Worm (Caenorhabditis elegans) whole organism, young adult: ENCODE data around the gene gst-6.

Experiments used
- ama-1 ChIP-seq, 3 experiments: fragments of 150-350 bp in 1 of 3; sonication (generic microtip) in 2 of 3; optimal IDR thresholded peaks; 2 replicates each; lab custom pipeline; 2014 to 2018; ENCODE audit warnings: missing biosample characterization in 2 of 3, missing genetic modification characterization in 2 of 3, missing genetic modification reagents in 2 of 3
- lin-35 ChIP-seq, 3 experiments: fragments of 150-350 bp in 2 of 3; sonication (generic microtip) in 1 of 3; optimal IDR thresholded peaks; 2 replicates each; lab custom pipeline; 2014 to 2018; ENCODE audit warnings: missing biosample characterization in 3 of 3, missing genetic modification characterization in 3 of 3, missing genetic modification reagents in 3 of 3
- lsy-27 ChIP-seq: sonication (generic microtip); optimal IDR thresholded peaks from 2 replicates; lab custom pipeline; 2017; ENCODE audit warnings: missing genetic modification characterization, mild to moderate bottlenecking, missing compliant biosample characterization, antibody characterized with exemption, missing genotype, borderline replicate concordance; ENCODE audit not compliant: insufficient read depth
- pbrm-1 ChIP-seq: fragments of 200-800 bp; sonication (Bioruptor generic); IDR thresholded peaks from 2 replicates; pipeline ENCODE4 v1.3.6; 2022; ENCODE audit warnings: missing genetic modification reagents, missing genetic modification characterization, missing compliant biosample characterization
- snpc-1.1 ChIP-seq: sonication (generic microtip); optimal IDR thresholded peaks from 2 replicates; lab custom pipeline; 2017; ENCODE audit warnings: missing genetic modification characterization, mild to moderate bottlenecking, missing compliant biosample characterization, antibody characterized with exemption, moderate library complexity, missing genotype, missing genetic modification reagents; ENCODE audit not compliant: insufficient read depth

DNA sequence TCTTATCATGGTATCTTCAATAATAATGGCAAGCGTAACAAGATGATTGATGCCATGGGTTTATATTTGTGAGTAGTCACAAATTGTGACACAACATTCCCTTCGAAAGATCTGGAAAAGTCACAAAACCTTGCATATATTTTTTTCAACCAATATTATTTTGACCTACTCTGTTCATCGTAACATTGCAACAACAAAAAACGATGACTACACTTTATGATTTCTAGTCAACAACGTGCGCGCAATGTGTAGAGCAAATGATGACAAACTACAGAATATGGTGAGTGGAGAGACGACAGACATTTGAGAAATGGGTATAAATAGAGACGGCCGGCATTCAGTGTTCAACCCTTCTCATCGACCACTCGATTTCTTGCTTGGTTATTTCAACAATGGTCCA, 2.0 kb downstream of the gst-6 start, which contains the start of gene gst-7:
- TF ChIP-seq lsy-27 (tag; lab: Kevin White, UChicago), result no peak
- no peak for TF ChIP-seq snpc-1.1
- TF ChIP-seq ama-1 (optimal IDR thresholded peaks at IDR 0.05; lab: Kevin White, UChicago), result no peak
- TF ChIP-seq ama-1 (GFP tag; optimal IDR thresholded peaks at IDR 0.05; lab: Kevin White, UChicago), result no peak
- TF ChIP-seq lin-35 (GFP tag; optimal IDR thresholded peaks at IDR 0.05; lab: Kevin White, UChicago), result no peak
- no peak for TF ChIP-seq pbrm-1 (GFP tag; lab: Robert Waterston, UW)
